Fruit fly (Drosophila melanogaster) whole organism, embryonic: Measurements from ENCODE around the gene CG10286.
A peak's percentile ranks its signal among the peaks of the same experiment; 100 is the strongest.

Experiments used
- Adf1 ChIP-seq: fragments of 200-800 bp; sonication (Bioruptor generic); IDR thresholded peaks from 2 replicates; pipeline ENCODE4 v1.3.6; 2022; ENCODE audit warnings: missing biosample characterization, missing genetic modification characterization
- CG10321 ChIP-seq: fragments of 200-800 bp; sonication (Bioruptor generic); IDR thresholded peaks from 2 replicates; pipeline ENCODE4 v1.3.6; 2022; ENCODE audit warnings: missing biosample characterization, missing genetic modification characterization
- CG10979 ChIP-seq: fragments of 200-800 bp; sonication (Bioruptor generic); optimal IDR thresholded peaks from 2 replicates; lab custom pipeline; 2018; ENCODE audit warnings: missing biosample characterization, mild to moderate bottlenecking, missing genetic modification characterization, moderate library complexity
- CG11695 ChIP-seq: fragments of 200-800 bp; sonication (Bioruptor generic); IDR thresholded peaks from 3 replicates; pipeline ENCODE4 v1.3.6; 2022; ENCODE audit warnings: missing biosample characterization, missing genetic modification characterization
- CG12071 ChIP-seq: fragments of 200-800 bp; sonication (Bioruptor generic); optimal IDR thresholded peaks from 3 replicates; lab custom pipeline; 2018; ENCODE audit warnings: missing biosample characterization, mild to moderate bottlenecking, missing genetic modification characterization
- CG12744 ChIP-seq: fragments of 200-800 bp; sonication (Bioruptor generic); optimal IDR thresholded peaks from 2 replicates; lab custom pipeline; 2016; ENCODE audit warnings: missing biosample characterization, missing genetic modification characterization
- CG15011 ChIP-seq: fragments of 200-800 bp; sonication (Bioruptor generic); optimal IDR thresholded peaks from 3 replicates; lab custom pipeline; 2018; ENCODE audit warnings: missing biosample characterization, mild to moderate bottlenecking, missing genetic modification characterization
- CG1529 ChIP-seq: fragments of 200-800 bp; sonication (Bioruptor generic); optimal IDR thresholded peaks from 3 replicates; lab custom pipeline; 2018; ENCODE audit warnings: missing biosample characterization, missing genetic modification characterization
- CG2120 ChIP-seq: fragments of 200-800 bp; sonication (Bioruptor generic); optimal IDR thresholded peaks from 3 replicates; lab custom pipeline; 2016; ENCODE audit warnings: missing biosample characterization, missing genetic modification characterization
- CG31365 ChIP-seq: fragments of 200-800 bp; sonication (Bioruptor generic); optimal IDR thresholded peaks from 2 replicates; lab custom pipeline; 2018; ENCODE audit warnings: missing biosample characterization, mild to moderate bottlenecking, missing genetic modification characterization
- CG33213 ChIP-seq: fragments of 200-800 bp; sonication (Bioruptor generic); optimal IDR thresholded peaks from 3 replicates; lab custom pipeline; 2016; ENCODE audit warnings: missing biosample characterization, missing genetic modification characterization
- CG3847 ChIP-seq: fragments of 200-800 bp; sonication (Bioruptor generic); IDR thresholded peaks from 2 replicates; pipeline ENCODE4 v1.3.6; 2022; ENCODE audit warnings: missing biosample characterization, missing genetic modification characterization
- CG6689 ChIP-seq: fragments of 200-800 bp; sonication (Bioruptor generic); IDR thresholded peaks from 2 replicates; pipeline ENCODE4 v1.3.6; 2022; ENCODE audit warnings: missing biosample characterization, missing genetic modification characterization
- CG7963 ChIP-seq: fragments of 200-800 bp; sonication (Bioruptor generic); IDR thresholded peaks from 3 replicates; pipeline ENCODE4 v1.3.6; 2022; ENCODE audit warnings: missing biosample characterization, missing genetic modification characterization; ENCODE audit not compliant: partially characterized antibody
- CG8290 ChIP-seq, 3 experiments: fragments of 200-800 bp; sonication (Bioruptor generic); optimal IDR thresholded peaks; 2 replicates each; lab custom pipeline; 2016 to 2019; ENCODE audit warnings: missing biosample characterization in 3 of 3, missing genetic modification characterization in 3 of 3, mild to moderate bottlenecking in 2 of 3, moderate library complexity in 1 of 3
- CG8359 ChIP-seq: fragments of 200-800 bp; sonication (Bioruptor generic); optimal IDR thresholded peaks from 2 replicates; lab custom pipeline; 2017; ENCODE audit warnings: missing biosample characterization, mild to moderate bottlenecking, missing genetic modification characterization, borderline replicate concordance
- CHES-1-like ChIP-seq: fragments of 200-800 bp; sonication (Bioruptor generic); optimal IDR thresholded peaks from 2 replicates; lab custom pipeline; 2016; ENCODE audit warnings: missing biosample characterization, missing genetic modification characterization
- Chrac-16 ChIP-seq: fragments of 200-800 bp; sonication (Bioruptor generic); optimal IDR thresholded peaks from 3 replicates; lab custom pipeline; 2016; ENCODE audit warnings: missing biosample characterization, missing genetic modification characterization
- CoRest ChIP-seq: fragments of 200-800 bp; sonication (Bioruptor generic); optimal IDR thresholded peaks from 3 replicates; lab custom pipeline; 2018; ENCODE audit warnings: missing biosample characterization, mild to moderate bottlenecking, missing genetic modification characterization, moderate library complexity
- Doc2 ChIP-seq: fragments of 200-800 bp; sonication (Bioruptor generic); IDR thresholded peaks from 2 replicates; pipeline ENCODE4 v1.3.6; 2022; ENCODE audit warnings: missing biosample characterization, missing genetic modification characterization
- Fer1 ChIP-seq: fragments of 200-800 bp; sonication (Bioruptor generic); optimal IDR thresholded peaks from 2 replicates; lab custom pipeline; 2017; ENCODE audit warnings: missing biosample characterization, mild to moderate bottlenecking, missing genetic modification characterization
- Med ChIP-seq: fragments of 200-800 bp; sonication (Bioruptor generic); peaks from one replicate; lab custom pipeline; 2016; ENCODE audit warnings: missing biosample characterization, missing genetic modification characterization, mild to moderate bottlenecking, inconsistent platforms, moderate library complexity
- Ptx1 ChIP-seq: fragments of 200-800 bp; sonication (Bioruptor generic); IDR thresholded peaks from 2 replicates; pipeline ENCODE4 v1.3.6; 2022; ENCODE audit warnings: missing biosample characterization, missing genetic modification characterization
- abd-A ChIP-seq: fragments of 200-800 bp; sonication (Bioruptor generic); optimal IDR thresholded peaks from 3 replicates; lab custom pipeline; 2019; ENCODE audit warnings: missing biosample characterization, mild to moderate bottlenecking, missing genetic modification characterization, moderate library complexity
- ara ChIP-seq: fragments of 200-800 bp; sonication (Bioruptor generic); IDR thresholded peaks from 2 replicates; pipeline ENCODE4 v1.3.6; 2022; ENCODE audit warnings: missing biosample characterization, missing genetic modification characterization
- ash1 ChIP-seq: fragments of 200-800 bp; sonication (Bioruptor generic); optimal IDR thresholded peaks from 2 replicates; lab custom pipeline; 2018; ENCODE audit warnings: missing biosample characterization, mild to moderate bottlenecking, missing genetic modification characterization
- br ChIP-seq: fragments of >200 bp; optimal IDR thresholded peaks from 2 replicates; lab custom pipeline; 2017
- danr ChIP-seq: fragments of 200-800 bp; sonication (Bioruptor generic); IDR thresholded peaks from 2 replicates; pipeline ENCODE4 v1.3.6; 2022; ENCODE audit warnings: missing biosample characterization, missing genetic modification characterization
- disco-r ChIP-seq: fragments of 200-800 bp; sonication (Bioruptor generic); optimal IDR thresholded peaks from 2 replicates; lab custom pipeline; 2016; ENCODE audit warnings: missing biosample characterization, missing genetic modification characterization
- fd64A ChIP-seq: fragments of 200-800 bp; sonication (Bioruptor generic); optimal IDR thresholded peaks from 3 replicates; lab custom pipeline; 2018; ENCODE audit warnings: missing biosample characterization, mild to moderate bottlenecking, missing genetic modification characterization
- hb ChIP-seq: fragments of 200-800 bp; sonication (Bioruptor generic); IDR thresholded peaks from 3 replicates; pipeline ENCODE4 v1.3.6; 2022; ENCODE audit warnings: missing biosample characterization, missing genetic modification characterization; ENCODE audit not compliant: partially characterized antibody
- klu ChIP-seq: fragments of 200-800 bp; sonication (Bioruptor generic); IDR thresholded peaks from 2 replicates; pipeline ENCODE4 v1.3.6; 2022; ENCODE audit warnings: missing biosample characterization, missing genetic modification characterization
- org-1 ChIP-seq: fragments of 200-800 bp; sonication (Bioruptor generic); optimal IDR thresholded peaks from 2 replicates; lab custom pipeline; 2017; ENCODE audit warnings: missing biosample characterization, missing genetic modification characterization
- pum ChIP-seq: fragments of 200-800 bp; sonication (Bioruptor generic); optimal IDR thresholded peaks from 2 replicates; lab custom pipeline; 2016; ENCODE audit warnings: missing biosample characterization, missing genetic modification characterization
- pzg ChIP-seq: fragments of 200-800 bp; sonication (Bioruptor generic); optimal IDR thresholded peaks from 3 replicates; lab custom pipeline; 2018; ENCODE audit warnings: missing biosample characterization, mild to moderate bottlenecking, missing genetic modification characterization, moderate library complexity
- run ChIP-seq: fragments of 200-800 bp; sonication (Bioruptor generic); optimal IDR thresholded peaks from 3 replicates; lab custom pipeline; 2018; ENCODE audit warnings: missing biosample characterization, mild to moderate bottlenecking, missing genetic modification characterization
- salm ChIP-seq: fragments of 200-800 bp; sonication (Bioruptor generic); optimal IDR thresholded peaks from 2 replicates; lab custom pipeline; 2018; ENCODE audit warnings: missing biosample characterization, mild to moderate bottlenecking, missing genetic modification characterization
- seq ChIP-seq: fragments of 200-800 bp; sonication (Bioruptor generic); IDR thresholded peaks from 2 replicates; pipeline ENCODE4 v1.3.6; 2022; ENCODE audit warnings: missing biosample characterization, missing genetic modification characterization
- sim ChIP-seq: fragments of 200-800 bp; sonication (Bioruptor generic); IDR thresholded peaks from 2 replicates; pipeline ENCODE4 v1.3.6; 2022; ENCODE audit warnings: missing biosample characterization, missing genetic modification characterization
- slbo ChIP-seq: fragments of 200-800 bp; sonication (Bioruptor generic); IDR thresholded peaks from 2 replicates; pipeline ENCODE4 v1.3.6; 2022; ENCODE audit warnings: missing biosample characterization, missing genetic modification characterization
- sob ChIP-seq: fragments of 200-800 bp; sonication (Bioruptor generic); IDR thresholded peaks from 2 replicates; pipeline ENCODE4 v1.3.6; 2022; ENCODE audit warnings: missing biosample characterization, missing genetic modification characterization
- sqz ChIP-seq: fragments of 200-800 bp; sonication (Bioruptor generic); optimal IDR thresholded peaks from 3 replicates; lab custom pipeline; 2018; ENCODE audit warnings: missing biosample characterization, mild to moderate bottlenecking, missing genetic modification characterization
- unpg ChIP-seq: fragments of 200-800 bp; sonication (Bioruptor generic); optimal IDR thresholded peaks from 3 replicates; lab custom pipeline; 2018; ENCODE audit warnings: missing biosample characterization, mild to moderate bottlenecking, missing genetic modification characterization, moderate library complexity
- wek ChIP-seq: fragments of 200-800 bp; sonication (Bioruptor generic); optimal IDR thresholded peaks from 3 replicates; lab custom pipeline; 2018; ENCODE audit warnings: missing biosample characterization, mild to moderate bottlenecking, missing genetic modification characterization, moderate library complexity
- wor ChIP-seq: fragments of 200-800 bp; sonication (Bioruptor generic); IDR thresholded peaks from 2 replicates; pipeline ENCODE4 v1.3.6; 2022; ENCODE audit warnings: missing biosample characterization, missing genetic modification characterization
- zen2 ChIP-seq: fragments of 200-800 bp; sonication (Bioruptor generic); IDR thresholded peaks from 3 replicates; pipeline ENCODE4 v1.3.6; 2022; ENCODE audit warnings: missing biosample characterization, missing genetic modification characterization; ENCODE audit not compliant: partially characterized antibody

The CG10286 gene

DNA sequence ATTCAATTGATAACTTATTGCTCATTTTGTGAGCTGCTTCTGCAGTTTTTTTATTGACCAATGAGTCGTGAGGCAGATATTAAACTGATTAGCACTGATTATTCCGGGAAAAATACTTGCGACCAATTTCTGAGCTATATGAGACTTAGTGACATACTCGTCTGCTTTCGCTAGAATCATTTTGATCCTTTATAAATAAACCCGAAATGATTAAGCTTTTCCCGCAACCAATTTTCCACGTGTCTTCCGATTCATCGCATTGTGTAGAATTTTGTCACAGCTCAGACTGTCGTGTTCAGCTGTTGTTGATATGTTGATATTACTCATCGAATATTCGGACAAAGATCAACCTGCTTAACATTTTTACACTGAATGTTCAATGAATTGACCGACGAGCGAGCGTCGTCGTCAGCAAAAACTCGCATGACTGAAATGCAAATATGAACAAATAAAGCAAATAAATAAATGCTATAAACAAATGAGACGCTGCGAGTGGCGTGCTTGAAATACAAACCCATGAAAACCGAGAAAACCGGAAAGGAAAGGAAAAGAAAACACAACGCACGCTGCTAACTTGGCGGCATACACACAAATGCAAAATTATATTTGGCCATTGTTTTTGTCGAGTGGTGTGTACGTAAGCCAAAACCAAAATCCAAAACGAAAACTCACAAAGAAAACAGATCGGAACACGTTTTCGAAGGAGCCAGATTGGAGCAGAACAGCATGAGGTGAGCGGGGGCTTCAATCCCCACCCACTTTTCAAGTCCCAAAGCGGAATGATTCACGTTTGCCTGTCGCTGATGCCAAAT is 32.2 kb downstream of the CG10286 start (continued):
- TF ChIP-seq run (tag; lab: Kevin White, UChicago) = no peak
- TF ChIP-seq CG3847 = 0 out of 2 replicates have a peak, but pooled peaks have one; percentile 6
- peak; percentile 57 for TF ChIP-seq wek (GFP tag; lab: Kevin White, UChicago)
- peak; percentile 59 for TF ChIP-seq abd-A (tag; lab: Kevin White, UChicago)
- TF ChIP-seq sim (GFP tag; lab: Robert Waterston, UW) = no peak
- TF ChIP-seq sob (GFP tag; lab: Robert Waterston, UW) = peak; percentile 31; the same call in 1 of the 2 replicates
- no peak for TF ChIP-seq CG33213 (GFP tag; lab: Kevin White, UChicago)
- TF ChIP-seq, all 482 proteins: peak for 70

- peak; percentile 53 for TF ChIP-seq Med
- no peak for TF ChIP-seq CG6689 (GFP tag; lab: Robert Waterston, UW)
- peak; percentile 40 for TF ChIP-seq CG2120 (GFP tag; lab: Kevin White, UChicago)
- 0 out of 2 replicates have a peak, but pooled peaks have one; percentile 35 for TF ChIP-seq slbo (GFP tag; lab: Robert Waterston, UW)
- no peak for TF ChIP-seq CG31365 (tag; lab: Kevin White, UChicago)
Measured at dm6 chr3R:6401522-6401844, 32.7 kb downstream of the CG10286 start.

dm6 chr3R:6402522-6403171 is 33.9 kb downstream of the CG10286 start:
- TF ChIP-seq CG8359 (GFP tag; lab: Kevin White, UChicago) (no peak), Doc2 (no peak), CG15011 (GFP tag; lab: Kevin White, UChicago) (no peak), CG7963 (GFP tag; lab: Robert Waterston, UW) (no peak), danr (GFP tag; lab: Robert Waterston, UW) (no peak), br (lab: Kevin White, UChicago) (no peak), CG1529 (no peak), CG10979 (tag; lab: Kevin White, UChicago) (no peak), klu (GFP tag; lab: Robert Waterston, UW) (no peak), sqz (no peak), CoRest (tag; lab: Kevin White, UChicago) (no peak), ara (GFP tag; lab: Robert Waterston, UW) (no peak), fd64A (GFP tag; lab: Kevin White, UChicago) (no peak), Ptx1 (no peak), zen2 (no peak), salm (tag; lab: Kevin White, UChicago) (no peak), unpg (no peak), CG12744 (GFP tag; lab: Kevin White, UChicago) (no peak), pzg (GFP tag; lab: Kevin White, UChicago) (no peak), CHES-1-like (GFP tag; lab: Kevin White, UChicago) (no peak), Chrac-16 (no peak), Fer1 (GFP tag; lab: Kevin White, UChicago) (no peak), org-1 (no peak), ash1 (GFP tag; lab: Kevin White, UChicago) (no peak), CG11695 (no peak), wor (no peak), CG8290 (GFP tag; optimal IDR thresholded peaks at IDR 0.05; lab: Kevin White, UChicago) (no peak), CG8290 (tag; optimal IDR thresholded peaks at IDR 0.05; lab: Kevin White, UChicago) (no peak), pum (GFP tag; lab: Kevin White, UChicago) (no peak), disco-r (GFP tag; lab: Kevin White, UChicago) (no peak), hb (GFP tag; lab: Robert Waterston, UW) (no peak), CG10321 (GFP tag; lab: Robert Waterston, UW) (no peak), Adf1 (GFP tag; lab: Robert Waterston, UW) (no peak), seq (GFP tag; lab: Robert Waterston, UW) (no peak), CG12071 (GFP tag; lab: Kevin White, UChicago) (no peak)
